Fruit fly (Drosophila melanogaster): ENCODE results near the gene Rrp40.

- TF ChIP-seq psq (optimal IDR thresholded peaks at IDR 0.05) (no peak), insv (optimal IDR thresholded peaks at IDR 0.05) (no peak), h (optimal IDR thresholded peaks at IDR 0.05) (no peak), Myc (optimal IDR thresholded peaks at IDR 0.05) (no peak)
Measured at dm6 chr2L:1723135-1723936, 5.2 kb upstream of the Rrp40 start.
